Fruit fly (Drosophila melanogaster) whole organism, embryonic: ENCODE measurements around the gene Tsr1.

ENCODE experiments used
- CG16779 ChIP-seq: fragments of 200-800 bp; sonication (Bioruptor generic); IDR thresholded peaks from 2 replicates; pipeline ENCODE4 v1.3.6; 2022; ENCODE audit warnings: missing biosample characterization, missing genetic modification characterization
- Hr39 ChIP-seq: fragments of >200 bp; optimal IDR thresholded peaks from 2 replicates; lab custom pipeline; 2017
- Hr78 ChIP-seq, 2 experiments: fragments of 200-800 bp in 1 of 2; fragments of >200 bp in 1 of 2; sonication (Bioruptor generic) in 1 of 2; optimal IDR thresholded peaks; 2 replicates each; lab custom pipeline; 2017 to 2019; ENCODE audit warnings: missing biosample characterization in 2 of 2, missing genetic modification characterization in 2 of 2, mild to moderate bottlenecking in 1 of 2, moderate library complexity in 1 of 2
- h ChIP-seq: fragments of >200 bp; optimal IDR thresholded peaks from 2 replicates; lab custom pipeline; 2017
- pho ChIP-seq: fragments of 200-800 bp; sonication (Bioruptor generic); optimal IDR thresholded peaks from 2 replicates; lab custom pipeline; 2016; ENCODE audit warnings: missing biosample characterization, missing genetic modification characterization

DNA sequence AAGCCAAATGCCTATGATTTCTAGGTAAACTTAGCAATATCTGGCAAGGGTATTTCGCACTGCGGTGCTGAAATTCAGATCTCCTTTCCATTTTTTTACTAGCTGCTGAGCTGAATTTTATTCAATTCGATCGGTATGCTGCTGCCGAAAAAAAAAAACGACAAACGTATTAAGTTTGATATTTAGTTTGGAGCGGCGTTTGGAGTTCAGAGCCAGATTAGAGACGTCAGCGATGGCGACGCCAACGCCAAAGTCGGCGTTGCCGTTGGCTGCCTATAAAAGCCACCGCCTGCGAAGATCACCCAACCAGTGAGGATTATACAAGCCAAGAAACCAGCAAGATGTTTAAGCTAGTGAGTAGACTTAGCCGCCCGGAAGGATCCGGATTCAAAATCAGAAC, 34.7 kb upstream of the Tsr1 start, which contains the start of gene Cpr78Cc:
- TF ChIP-seq h (lab: Kevin White, UChicago) (no peak), CG16779 (no peak), pho (GFP tag; lab: Kevin White, UChicago) (no peak), Hr78 (GFP tag; optimal IDR thresholded peaks at IDR 0.05; lab: Kevin White, UChicago) (no peak), Hr39 (lab: Kevin White, UChicago) (no peak)
